Fruit fly (Drosophila melanogaster) whole organism: Measurements from ENCODE around the gene lsn.

Experiments used
- CG8478 ChIP-seq: fragments of >200 bp; optimal IDR thresholded peaks from 2 replicates; lab custom pipeline; 2018; ENCODE audit warnings: inconsistent platforms
- Dll ChIP-seq: fragments of >200 bp; optimal IDR thresholded peaks from 2 replicates; lab custom pipeline; 2017
- pan ChIP-seq: fragments of >200 bp; optimal IDR thresholded peaks from 2 replicates; lab custom pipeline; 2017
- psq ChIP-seq: fragments of >200 bp; optimal IDR thresholded peaks from 2 replicates; lab custom pipeline; 2017
- usp ChIP-seq: fragments of >200 bp; optimal IDR thresholded peaks from 2 replicates; lab custom pipeline; 2017; ENCODE audit warnings: missing biosample characterization, missing genetic modification characterization, mixed read lengths

- TF ChIP-seq psq (lab: Kevin White, UChicago) (no peak), Dll (lab: Kevin White, UChicago) (no peak), pan (lab: Kevin White, UChicago) (no peak), CG8478 (no peak), usp (GFP tag; lab: Kevin White, UChicago) (no peak)
Measured at dm6 chr3R:21839636-21840035, 25.3 kb upstream of the lsn start.
